Fruit fly (Drosophila melanogaster): Measurements from ENCODE around the gene CG44532.

CG44532 gene

DNA sequence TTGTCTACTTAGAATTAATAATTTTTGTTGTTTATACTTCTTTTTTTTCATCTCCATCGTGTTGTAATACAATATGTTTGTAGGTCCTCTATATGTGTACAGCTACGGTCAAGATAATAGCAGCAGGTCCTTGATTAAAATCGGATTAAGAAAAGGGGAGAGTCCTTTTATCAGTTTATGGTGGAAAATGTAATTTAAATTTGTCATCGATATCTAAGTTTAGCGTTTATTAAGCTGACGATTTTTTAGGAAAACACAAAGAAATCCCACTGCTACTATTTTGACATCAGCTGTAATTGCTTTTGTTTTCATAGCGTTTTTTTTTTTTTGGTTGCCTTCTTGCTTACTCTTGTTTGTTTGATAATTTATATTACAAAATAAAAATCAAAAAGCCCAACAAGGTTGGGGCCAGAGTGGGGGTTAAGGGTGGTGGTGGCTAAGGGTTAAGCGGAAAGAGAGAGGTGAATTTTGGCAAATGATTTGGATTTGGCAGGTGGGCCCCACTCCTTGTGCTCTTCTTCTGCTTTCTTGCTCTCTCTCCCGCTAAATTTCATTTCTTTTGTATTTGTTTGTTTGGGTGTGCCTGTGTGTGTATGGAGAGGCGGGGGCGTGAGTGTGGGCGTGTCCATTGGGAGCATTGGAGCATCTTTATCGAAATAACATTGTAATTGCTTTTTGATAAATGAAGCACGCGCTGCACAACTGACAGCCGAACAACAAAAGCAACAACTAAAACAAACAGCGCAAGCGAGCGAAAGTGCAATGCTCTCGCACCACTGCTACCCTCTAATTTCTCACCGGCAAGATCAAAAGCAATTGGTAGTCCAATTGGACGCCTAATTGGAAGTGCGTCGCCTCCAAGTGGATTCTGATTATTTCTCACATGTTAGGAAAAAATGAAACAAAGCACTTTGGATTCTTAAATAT, 40.8 kb upstream of the CG44532 start (continued):
- TF ChIP-seq CG2889 (GFP tag; IDR thresholded peaks at IDR 0.05) (no peak), h (optimal IDR thresholded peaks at IDR 0.05) (no peak), hb (GFP tag; IDR thresholded peaks at IDR 0.05; ENCODE audit: partially characterized antibody) (no peak), az2 (GFP tag; optimal IDR thresholded peaks at IDR 0.05) (peak; percentile 20), CG14965 (GFP tag; optimal IDR thresholded peaks at IDR 0.05; ENCODE audit: borderline replicate concordance) (no peak), dmrt99B (tag; optimal IDR thresholded peaks at IDR 0.05) (peak; percentile 65), PHDP (tag; optimal IDR thresholded peaks at IDR 0.05) (peak; percentile 63), Fer1 (GFP tag; optimal IDR thresholded peaks at IDR 0.05) (peak; percentile 52), ab (GFP tag; optimal IDR thresholded peaks at IDR 0.05) (no peak), kay (GFP tag; optimal IDR thresholded peaks at IDR 0.05) (peak; percentile 2), Hsf (GFP tag; optimal IDR thresholded peaks at IDR 0.05) (peak; percentile 33), CG1602 (GFP tag; optimal IDR thresholded peaks at IDR 0.05) (no peak), CG11696 (GFP tag; IDR thresholded peaks at IDR 0.05) (peak; percentile 87), MTF-1 (GFP tag; optimal IDR thresholded peaks at IDR 0.05; ENCODE audit: borderline replicate concordance) (no peak), cg (GFP tag; optimal IDR thresholded peaks at IDR 0.05) (peak; percentile 22), NC2β (GFP tag; optimal IDR thresholded peaks at IDR 0.05) (no peak), insv (GFP tag; optimal IDR thresholded peaks at IDR 0.05) (peak; percentile 54 to 94), CG14860 (GFP tag; IDR thresholded peaks at IDR 0.05; ENCODE audit: partially characterized antibody) (no peak), CG15269 (tag; optimal IDR thresholded peaks at IDR 0.05) (peak; percentile 58), grn (GFP tag; optimal IDR thresholded peaks at IDR 0.05) (no peak), CG8089 (GFP tag; optimal IDR thresholded peaks at IDR 0.05) (no peak), CG6791 (GFP tag; IDR thresholded peaks at IDR 0.05; ENCODE audit: partially characterized antibody) (no peak), CG8478 (optimal IDR thresholded peaks at IDR 0.05) (no peak), slou (GFP tag; optimal IDR thresholded peaks at IDR 0.05) (no peak), CG42726 (GFP tag; IDR thresholded peaks at IDR 0.05; ENCODE audit: partially characterized antibody) (no peak), Aef1 (GFP tag; IDR thresholded peaks at IDR 0.05) (peak; percentile 16; the same call in 1 of the 3 replicates), CG10147 (GFP tag; optimal IDR thresholded peaks at IDR 0.05) (peak; percentile 15), dati (GFP tag; IDR thresholded peaks at IDR 0.05) (no peak), amos (GFP tag; IDR thresholded peaks at IDR 0.05; ENCODE audit: partially characterized antibody) (no peak), CG2678 (tag; optimal IDR thresholded peaks at IDR 0.05) (peak; percentile 67), CG3995 (GFP tag; optimal IDR thresholded peaks at IDR 0.05) (no peak), luna (GFP tag; optimal IDR thresholded peaks at IDR 0.05) (no peak), CG11085 (GFP tag; IDR thresholded peaks at IDR 0.05) (no peak), CoRest (tag; optimal IDR thresholded peaks at IDR 0.05) (peak; percentile 31), danr (GFP tag; IDR thresholded peaks at IDR 0.05) (no peak), CG2116 (GFP tag; optimal IDR thresholded peaks at IDR 0.05) (peak; percentile 19), CG8924 (tag; optimal IDR thresholded peaks at IDR 0.05) (peak; percentile 57), CG13624 (GFP tag; optimal IDR thresholded peaks at IDR 0.05) (peak; percentile 14), CG12769 (tag; optimal IDR thresholded peaks at IDR 0.05) (no peak), CG34422 (GFP tag; IDR thresholded peaks at IDR 0.05) (no peak), Dek (tag; optimal IDR thresholded peaks at IDR 0.05) (no peak), CG10543 (GFP tag; optimal IDR thresholded peaks at IDR 0.05) (no peak), sug (tag; optimal IDR thresholded peaks at IDR 0.05) (no peak), hth (optimal IDR thresholded peaks at IDR 0.05) (no peak), Poxn (GFP tag; IDR thresholded peaks at IDR 0.05) (no peak), ATbp (GFP tag; optimal IDR thresholded peaks at IDR 0.05) (peak; percentile 27), Nf-YC (tag; optimal IDR thresholded peaks at IDR 0.05) (no peak), dm (GFP tag; optimal IDR thresholded peaks at IDR 0.05) (no peak), D19B (GFP tag; optimal IDR thresholded peaks at IDR 0.05) (peak; percentile 81), Nf-YA (GFP tag; IDR thresholded peaks at IDR 0.05) (no peak)
